Worm (Caenorhabditis elegans) whole organism, L3 larva: Measurements from ENCODE around the gene scl-5.

Source experiments
- egl-27 ChIP-seq: sonication (generic microtip); optimal IDR thresholded peaks from 4 replicates; lab custom pipeline; 2017; ENCODE audit warnings: missing biosample characterization, missing genetic modification reagents, missing genetic modification characterization
- unc-62 ChIP-seq: fragments of 150-350 bp; sonication (generic microtip); optimal IDR thresholded peaks from 4 replicates; lab custom pipeline; 2014; ENCODE audit warnings: missing biosample characterization, missing genetic modification reagents, missing genetic modification characterization
- ztf-4 ChIP-seq: fragments of 150-350 bp; optimal IDR thresholded peaks from 2 replicates; lab custom pipeline; 2014; ENCODE audit warnings: missing biosample characterization, missing genetic modification characterization

- TF ChIP-seq egl-27 (no peak), ztf-4 (tag; lab: Kevin White, UChicago) (no peak), unc-62 (GFP tag; lab: Kevin White, UChicago) (no peak)
These were observed 21.7 kb upstream of the scl-5 start, which contains the start of gene amt-2 for ce11 chrIV:13042091-13042490.
